Fruit fly (Drosophila melanogaster) S2 (cell line): ENCODE results near the gene CG33722.

Source experiments
- CG8478 ChIP-seq: fragments of >200 bp; optimal IDR thresholded peaks from 2 replicates; lab custom pipeline; 2018
- CTCF ChIP-seq, 2 experiments: fragments of >200 bp; optimal IDR thresholded peaks; 2 replicates each; lab custom pipeline; 2018

DNA sequence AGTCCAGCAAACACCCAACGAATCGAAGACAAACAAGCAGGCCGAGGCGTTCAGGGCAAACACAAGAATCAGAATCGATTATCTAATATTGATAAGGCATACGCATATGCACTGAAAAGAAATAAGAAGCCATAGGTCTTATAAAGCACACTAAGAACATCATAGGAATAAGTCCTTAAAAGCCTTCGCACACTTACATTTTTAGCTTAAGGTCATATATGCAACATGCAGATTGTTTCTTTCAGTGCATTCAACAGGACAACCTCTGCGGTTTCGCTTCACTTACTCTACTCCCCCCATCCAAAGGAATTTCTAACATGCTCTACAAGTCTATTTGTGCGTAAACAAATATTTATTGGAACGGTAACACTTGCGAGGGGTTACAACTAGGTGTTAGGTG, 31.3 kb upstream of the CG33722 start:
- TF ChIP-seq CTCF (optimal IDR thresholded peaks at IDR 0.05; lab: Kevin White, UChicago) (no peak), CG8478 (lab: Kevin White, UChicago) (no peak)
